Worm (Caenorhabditis elegans) whole organism, young adult: ENCODE results near the gene cpg-1.

ENCODE experiments used
- B0261.1 ChIP-seq: sonication (generic microtip); optimal IDR thresholded peaks from 2 replicates; lab custom pipeline; 2016; ENCODE audit warnings: mild to moderate bottlenecking, missing genetic modification characterization, moderate library complexity, missing compliant biosample characterization
- C17E4.6 ChIP-seq: fragments of 200-800 bp; sonication (Bioruptor generic); IDR thresholded peaks from 2 replicates; pipeline ENCODE4 v1.3.6; 2022; ENCODE audit warnings: missing genetic modification reagents, missing genetic modification characterization, missing compliant biosample characterization
- D2030.7 ChIP-seq: fragments of 200-800 bp; sonication (Bioruptor generic); IDR thresholded peaks from 2 replicates; pipeline ENCODE4 v1.3.6; 2022; ENCODE audit warnings: missing genetic modification reagents, missing genetic modification characterization, missing compliant biosample characterization
- F22D6.2 ChIP-seq: sonication (generic microtip); optimal IDR thresholded peaks from 2 replicates; lab custom pipeline; 2016; ENCODE audit warnings: mild to moderate bottlenecking, missing genetic modification characterization, missing compliant biosample characterization
- F49E8.2 ChIP-seq: sonication (generic microtip); optimal IDR thresholded peaks from 3 replicates; lab custom pipeline; 2017; ENCODE audit warnings: missing genetic modification characterization, mild to moderate bottlenecking, missing compliant biosample characterization, antibody characterized with exemption, moderate library complexity; ENCODE audit not compliant: insufficient read depth
- F55B11.4 ChIP-seq: sonication (generic microtip); optimal IDR thresholded peaks from 2 replicates; lab custom pipeline; 2016; ENCODE audit warnings: missing compliant biosample characterization, missing genetic modification characterization, borderline replicate concordance; ENCODE audit not compliant: insufficient read depth
- F57A8.1 ChIP-seq: fragments of 200-800 bp; sonication (Bioruptor generic); optimal IDR thresholded peaks from 2 replicates; lab custom pipeline; 2018; ENCODE audit warnings: mild to moderate bottlenecking, missing genetic modification characterization, moderate library complexity, missing compliant biosample characterization
- K12H6.12 ChIP-seq: fragments of 200-800 bp; sonication (Bioruptor generic); optimal IDR thresholded peaks from 2 replicates; lab custom pipeline; 2018; ENCODE audit warnings: mild to moderate bottlenecking, missing genetic modification characterization, missing compliant biosample characterization
- Y53F4B.3 ChIP-seq: fragments of 200-800 bp; sonication (Bioruptor generic); IDR thresholded peaks from 2 replicates; pipeline ENCODE4 v1.3.6; 2022; ENCODE audit warnings: missing genetic modification reagents, missing genetic modification characterization, missing compliant biosample characterization
- Y79H2A.3 ChIP-seq: fragments of 200-800 bp; sonication (Bioruptor generic); conservative IDR thresholded peaks from 2 replicates; pipeline ENCODE4 v1.3.6; 2022; ENCODE audit warnings: missing genetic modification reagents, missing genetic modification characterization, missing compliant biosample characterization
- Y95B8A.8 ChIP-seq: fragments of 200-800 bp; sonication (Bioruptor generic); IDR thresholded peaks from 2 replicates; pipeline ENCODE4 v1.3.6; 2022; ENCODE audit warnings: missing genetic modification reagents, missing genetic modification characterization, missing compliant biosample characterization
- ama-1 ChIP-seq, 3 experiments: fragments of 150-350 bp in 1 of 3; sonication (generic microtip) in 2 of 3; optimal IDR thresholded peaks; 2 replicates each; lab custom pipeline; 2014 to 2018; ENCODE audit warnings: missing biosample characterization in 2 of 3, missing genetic modification characterization in 2 of 3, missing genetic modification reagents in 2 of 3
- aptf-3 ChIP-seq: fragments of 200-800 bp; sonication (Bioruptor generic); IDR thresholded peaks from 2 replicates; pipeline ENCODE4 v1.3.6; 2022; ENCODE audit warnings: missing genetic modification characterization, missing compliant biosample characterization
- athp-1 ChIP-seq: sonication (generic microtip); optimal IDR thresholded peaks from 2 replicates; lab custom pipeline; 2017; ENCODE audit warnings: mild to moderate bottlenecking, missing genetic modification characterization, missing compliant biosample characterization
- attf-3 ChIP-seq: fragments of 200-800 bp; sonication (Bioruptor generic); conservative IDR thresholded peaks from 2 replicates; pipeline ENCODE4 v1.3.6; 2022; ENCODE audit warnings: missing genetic modification reagents, missing genetic modification characterization, missing compliant biosample characterization
- attf-6 ChIP-seq: fragments of 200-800 bp; sonication (Bioruptor generic); IDR thresholded peaks from 2 replicates; pipeline ENCODE4 v1.3.6; 2022; ENCODE audit warnings: missing genetic modification reagents, missing genetic modification characterization, missing compliant biosample characterization
- ceh-79 ChIP-seq: sonication (generic microtip); optimal IDR thresholded peaks from 2 replicates; lab custom pipeline; 2017; ENCODE audit warnings: mild to moderate bottlenecking, missing genetic modification characterization, missing compliant biosample characterization
- chd-7 ChIP-seq: sonication (generic microtip); optimal IDR thresholded peaks from 2 replicates; lab custom pipeline; 2016; ENCODE audit warnings: mild to moderate bottlenecking, missing genetic modification characterization, moderate library complexity, missing compliant biosample characterization
- dpl-1 ChIP-seq: fragments of 150-350 bp; optimal IDR thresholded peaks from 2 replicates; lab custom pipeline; 2014; ENCODE audit warnings: missing biosample characterization, missing genetic modification reagents, missing genetic modification characterization
- efl-1 ChIP-seq: fragments of 150-350 bp; optimal IDR thresholded peaks from 2 replicates; lab custom pipeline; 2014; ENCODE audit warnings: missing biosample characterization, missing genetic modification reagents, missing genetic modification characterization
- egl-18 ChIP-seq: fragments of 200-800 bp; sonication (Bioruptor generic); IDR thresholded peaks from 2 replicates; pipeline ENCODE4 v1.3.6; 2022; ENCODE audit warnings: missing genetic modification reagents, missing genetic modification characterization, missing compliant biosample characterization
- egl-44 ChIP-seq: fragments of 200-800 bp; sonication (Bioruptor generic); IDR thresholded peaks from 2 replicates; pipeline ENCODE4 v1.3.6; 2022; ENCODE audit warnings: missing genetic modification reagents, missing genetic modification characterization, missing compliant biosample characterization
- ets-4 ChIP-seq: fragments of 200-800 bp; sonication (Bioruptor generic); optimal IDR thresholded peaks from 2 replicates; lab custom pipeline; 2018; ENCODE audit warnings: mild to moderate bottlenecking, missing genetic modification characterization, missing compliant biosample characterization
- him-1 ChIP-seq: sonication (generic microtip); optimal IDR thresholded peaks from 2 replicates; lab custom pipeline; 2016; ENCODE audit warnings: missing genotype, missing genetic modification reagents, missing genetic modification characterization, missing compliant biosample characterization
- hlh-26 ChIP-seq: fragments of 200-800 bp; sonication (Bioruptor generic); conservative IDR thresholded peaks from 2 replicates; pipeline ENCODE4 v1.3.6; 2022; ENCODE audit warnings: missing genetic modification reagents, missing genetic modification characterization, missing compliant biosample characterization
- lag-1 ChIP-seq: fragments of 200-800 bp; sonication (Bioruptor generic); IDR thresholded peaks from 2 replicates; pipeline ENCODE4 v1.3.6; 2022; ENCODE audit warnings: missing genetic modification reagents, missing genetic modification characterization, missing compliant biosample characterization
- lin-54 ChIP-seq: fragments of 200-800 bp; sonication (Bioruptor generic); optimal IDR thresholded peaks from 2 replicates; lab custom pipeline; 2018; ENCODE audit warnings: mild to moderate bottlenecking, missing genetic modification characterization, missing compliant biosample characterization
- lsl-1 ChIP-seq: fragments of 200-800 bp; sonication (Bioruptor generic); optimal IDR thresholded peaks from 2 replicates; lab custom pipeline; 2018; ENCODE audit warnings: mild to moderate bottlenecking, missing genetic modification characterization, moderate library complexity, missing compliant biosample characterization
- madf-3 ChIP-seq: fragments of 200-800 bp; sonication (Bioruptor generic); IDR thresholded peaks from 2 replicates; pipeline ENCODE4 v1.3.6; 2022; ENCODE audit warnings: missing genetic modification reagents, missing genetic modification characterization, missing compliant biosample characterization
- madf-6 ChIP-seq: fragments of 200-800 bp; sonication (Bioruptor generic); IDR thresholded peaks from 2 replicates; pipeline ENCODE4 v1.3.6; 2022; ENCODE audit warnings: missing genetic modification reagents, missing genetic modification characterization, missing compliant biosample characterization
- mes-4 ChIP-seq: sonication (generic microtip); optimal IDR thresholded peaks from 2 replicates; lab custom pipeline; 2016; ENCODE audit warnings: missing genotype, missing genetic modification characterization, missing compliant biosample characterization
- nfya-2 ChIP-seq: fragments of 200-800 bp; sonication (Bioruptor generic); IDR thresholded peaks from 2 replicates; pipeline ENCODE4 v1.3.6; 2022; ENCODE audit warnings: missing genetic modification reagents, missing genetic modification characterization, missing compliant biosample characterization
- nhr-27 ChIP-seq: fragments of 200-800 bp; sonication (Bioruptor generic); optimal IDR thresholded peaks from 2 replicates; lab custom pipeline; 2018; ENCODE audit warnings: mild to moderate bottlenecking, missing genetic modification characterization, moderate library complexity, missing compliant biosample characterization
- pha-4 ChIP-seq: fragments of 150-350 bp; sonication (generic microtip); optimal IDR thresholded peaks from 2 replicates; lab custom pipeline; 2014; ENCODE audit warnings: missing biosample characterization, missing genetic modification reagents, missing genetic modification characterization
- snpc-1.1 ChIP-seq: sonication (generic microtip); optimal IDR thresholded peaks from 2 replicates; lab custom pipeline; 2017; ENCODE audit warnings: missing genetic modification characterization, mild to moderate bottlenecking, missing compliant biosample characterization, antibody characterized with exemption, moderate library complexity, missing genotype, missing genetic modification reagents; ENCODE audit not compliant: insufficient read depth
- snpc-1.3 ChIP-seq: sonication (generic microtip); optimal IDR thresholded peaks from 2 replicates; lab custom pipeline; 2017; ENCODE audit warnings: missing genetic modification characterization, mild to moderate bottlenecking, missing compliant biosample characterization, antibody characterized with exemption, moderate library complexity, missing genotype, missing genetic modification reagents; ENCODE audit not compliant: insufficient read depth
- snpc-3.4 ChIP-seq: sonication (generic microtip); optimal IDR thresholded peaks from 2 replicates; lab custom pipeline; 2017; ENCODE audit warnings: missing genetic modification characterization, mild to moderate bottlenecking, missing compliant biosample characterization, antibody characterized with exemption, moderate library complexity, missing genotype, missing genetic modification reagents
- sptf-2 ChIP-seq: fragments of 200-800 bp; sonication (Bioruptor generic); optimal IDR thresholded peaks from 2 replicates; lab custom pipeline; 2018; ENCODE audit warnings: mild to moderate bottlenecking, missing genetic modification characterization, missing compliant biosample characterization
- tbp1 ChIP-seq: fragments of 200-800 bp; sonication (Bioruptor generic); optimal IDR thresholded peaks from 2 replicates; lab custom pipeline; 2018; ENCODE audit warnings: mild to moderate bottlenecking, missing genetic modification characterization, missing compliant biosample characterization
- tlf-1 ChIP-seq: fragments of 200-800 bp; sonication (Bioruptor generic); optimal IDR thresholded peaks from 2 replicates; lab custom pipeline; 2018; ENCODE audit warnings: mild to moderate bottlenecking, missing genetic modification characterization, missing compliant biosample characterization
- unc-130 ChIP-seq: sonication (generic microtip); optimal IDR thresholded peaks from 2 replicates; lab custom pipeline; 2016; ENCODE audit warnings: missing genetic modification reagents, missing genetic modification characterization, missing compliant biosample characterization
- zfh-2 ChIP-seq: fragments of 200-800 bp; sonication (Bioruptor generic); conservative IDR thresholded peaks from 2 replicates; pipeline ENCODE4 v1.3.6; 2022; ENCODE audit warnings: missing genetic modification reagents, missing genetic modification characterization, missing compliant biosample characterization
- ztf-22 ChIP-seq: fragments of 200-800 bp; sonication (Bioruptor generic); optimal IDR thresholded peaks from 2 replicates; lab custom pipeline; 2018; ENCODE audit warnings: mild to moderate bottlenecking, missing genetic modification characterization, moderate library complexity, missing compliant biosample characterization
- ztf-25 ChIP-seq: fragments of 200-800 bp; sonication (Bioruptor generic); IDR thresholded peaks from 2 replicates; pipeline ENCODE4 v1.3.6; 2022; ENCODE audit warnings: missing genetic modification reagents, missing genetic modification characterization, missing compliant biosample characterization
- ztf-26 ChIP-seq: sonication (generic microtip); optimal IDR thresholded peaks from 2 replicates; lab custom pipeline; 2017; ENCODE audit warnings: missing genetic modification characterization, missing compliant biosample characterization
- ztf-3 ChIP-seq: fragments of 200-800 bp; sonication (Bioruptor generic); optimal IDR thresholded peaks from 2 replicates; lab custom pipeline; 2018; ENCODE audit warnings: mild to moderate bottlenecking, missing genetic modification characterization, missing compliant biosample characterization

The cpg-1 gene

DNA sequence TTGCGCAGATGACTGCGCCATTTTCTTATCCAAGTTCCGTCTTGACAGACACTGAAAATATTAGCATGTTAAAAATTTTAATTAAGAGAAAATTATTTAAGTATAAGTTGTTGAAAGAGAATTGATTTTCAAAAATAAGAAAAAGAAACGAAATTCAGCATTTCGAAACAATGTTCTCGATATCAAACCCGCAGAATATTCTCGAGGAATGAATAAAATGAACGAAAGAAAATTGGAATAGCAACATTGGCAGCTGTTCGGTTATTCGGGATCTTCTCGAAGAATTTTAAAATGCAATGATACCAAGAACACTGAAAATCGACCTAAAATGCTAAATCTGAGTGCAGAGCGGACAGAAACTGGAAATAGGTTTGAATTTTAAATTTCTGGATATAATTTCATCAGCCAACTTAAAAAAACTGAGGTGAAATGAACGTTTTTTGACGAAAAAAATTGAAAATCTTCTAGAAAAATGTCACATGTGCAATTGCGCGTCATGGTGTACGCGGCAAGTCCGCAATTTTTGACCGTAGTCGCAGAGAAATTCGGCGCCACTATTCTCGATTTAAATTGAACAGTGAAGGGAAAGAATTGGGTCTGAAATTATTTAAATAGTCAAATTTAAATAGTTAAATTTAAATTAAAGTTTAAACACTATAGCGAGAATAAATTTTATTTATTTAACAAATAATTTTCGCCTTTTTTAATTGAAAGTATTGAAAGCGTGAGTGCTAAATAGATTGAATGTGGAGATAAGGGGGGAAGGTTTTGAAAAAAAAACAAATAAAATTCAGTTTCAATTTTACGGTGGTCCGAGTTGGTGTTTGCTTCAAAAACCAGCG is 19.1 kb downstream of the cpg-1 start, which contains the start of the genes cct-5 and F25F2.1 (continued):
- TF ChIP-seq F49E8.2 (tag; lab: Kevin White, UChicago) (peak; percentile 72), tlf-1 (GFP tag; lab: Kevin White, UChicago) (peak; percentile 90), nfya-2 (GFP tag; lab: Robert Waterston, UW) (no peak), F57A8.1 (no peak), snpc-1.1 (tag; lab: Kevin White, UChicago) (peak; percentile 53), him-1 (tag; lab: Kevin White, UChicago) (peak; percentile 47), lin-54 (GFP tag; lab: Kevin White, UChicago) (peak; percentile 95), aptf-3 (no peak), ztf-26 (tag; lab: Kevin White, UChicago) (no peak), K12H6.12 (tag; lab: Kevin White, UChicago) (no peak), ama-1 (optimal IDR thresholded peaks at IDR 0.05; lab: Kevin White, UChicago) (no peak), ama-1 (GFP tag; optimal IDR thresholded peaks at IDR 0.05; lab: Kevin White, UChicago) (no peak), ceh-79 (tag; lab: Kevin White, UChicago) (no peak), athp-1 (tag; lab: Kevin White, UChicago) (peak; percentile 77), F55B11.4 (tag; lab: Kevin White, UChicago) (no peak), Y95B8A.8 (0 out of 2 replicates have a peak, but pooled peaks have one; percentile 62), snpc-3.4 (tag; lab: Kevin White, UChicago) (peak; percentile 92), sptf-2 (GFP tag; lab: Kevin White, UChicago) (no peak), ets-4 (GFP tag; lab: Kevin White, UChicago) (no peak), chd-7 (tag; lab: Kevin White, UChicago) (no peak), attf-6 (GFP tag; lab: Robert Waterston, UW) (0 out of 2 replicates have a peak, but pooled peaks have one; percentile 45), D2030.7 (GFP tag; lab: Robert Waterston, UW) (peak; percentile 92), madf-3 (GFP tag; lab: Robert Waterston, UW) (peak; percentile 82; the same call in 1 of the 2 replicates), B0261.1 (tag; lab: Kevin White, UChicago) (no peak), Y79H2A.3 (GFP tag; lab: Robert Waterston, UW) (peak; percentile 81), attf-3 (GFP tag; lab: Robert Waterston, UW) (no peak), lag-1 (GFP tag; lab: Robert Waterston, UW) (no peak), mes-4 (tag; lab: Kevin White, UChicago) (no peak), snpc-1.3 (tag; lab: Kevin White, UChicago) (peak; percentile 86), ztf-22 (GFP tag; lab: Kevin White, UChicago) (no peak), pha-4 (tag; lab: Kevin White, UChicago) (no peak), ztf-3 (GFP tag; lab: Kevin White, UChicago) (no peak), dpl-1 (GFP tag; lab: Kevin White, UChicago) (peak; percentile 96), hlh-26 (GFP tag; lab: Robert Waterston, UW) (no peak), lsl-1 (GFP tag; lab: Kevin White, UChicago) (peak; percentile 94), nhr-27 (tag; lab: Kevin White, UChicago) (no peak), egl-44 (GFP tag; lab: Robert Waterston, UW) (no peak), madf-6 (GFP tag; lab: Robert Waterston, UW) (peak; percentile 97), unc-130 (peak; percentile 79), zfh-2 (GFP tag; lab: Robert Waterston, UW) (no peak), F22D6.2 (tag; lab: Kevin White, UChicago) (no peak), ztf-25 (GFP tag; lab: Robert Waterston, UW) (no peak), efl-1 (GFP tag; lab: Kevin White, UChicago) (peak; percentile 97), egl-18 (GFP tag; lab: Robert Waterston, UW) (no peak), Y53F4B.3 (GFP tag; lab: Robert Waterston, UW) (no peak), tbp1 (peak; percentile 70), C17E4.6 (peak; percentile 61; the same call in 1 of the 2 replicates)
